Worm (Caenorhabditis elegans): ENCODE data around the gene fkb-4.

ce11 chrV:12811126-12811525, 24.2 kb upstream of the fkb-4 start, which contains the start of gene ZC443.2:
- TF ChIP-seq pha-4 (tag; optimal IDR thresholded peaks at IDR 0.05) (no peak), ceh-28 (tag; optimal IDR thresholded peaks at IDR 0.05) (no peak), nhr-76 (tag; optimal IDR thresholded peaks at IDR 0.05) (no peak), aly-2 (tag; optimal IDR thresholded peaks at IDR 0.05) (no peak), sea-2 (GFP tag; optimal IDR thresholded peaks at IDR 0.05) (no peak), ztf-11 (tag; optimal IDR thresholded peaks at IDR 0.05) (no peak), mdl-1 (tag; optimal IDR thresholded peaks at IDR 0.05) (no peak)

Measured in whole organism, L3 larva.